Worm (Caenorhabditis elegans) whole organism, young adult: ENCODE results near the gene ZK84.1.

Source experiments
- C17E4.6 ChIP-seq: fragments of 200-800 bp; sonication (Bioruptor generic); IDR thresholded peaks from 2 replicates; pipeline ENCODE4 v1.3.6; 2022; ENCODE audit warnings: missing genetic modification reagents, missing genetic modification characterization, missing compliant biosample characterization
- F22D6.2 ChIP-seq: sonication (generic microtip); optimal IDR thresholded peaks from 2 replicates; lab custom pipeline; 2016; ENCODE audit warnings: mild to moderate bottlenecking, missing genetic modification characterization, missing compliant biosample characterization
- aptf-2 ChIP-seq: fragments of 200-800 bp; sonication (Bioruptor generic); conservative IDR thresholded peaks from 2 replicates; pipeline ENCODE4 v1.3.6; 2022; ENCODE audit warnings: missing genetic modification reagents, missing genetic modification characterization, missing compliant biosample characterization
- repo-1 ChIP-seq: sonication (generic microtip); optimal IDR thresholded peaks from 2 replicates; lab custom pipeline; 2017; ENCODE audit warnings: mild to moderate bottlenecking, missing genetic modification characterization, missing compliant biosample characterization

DNA sequence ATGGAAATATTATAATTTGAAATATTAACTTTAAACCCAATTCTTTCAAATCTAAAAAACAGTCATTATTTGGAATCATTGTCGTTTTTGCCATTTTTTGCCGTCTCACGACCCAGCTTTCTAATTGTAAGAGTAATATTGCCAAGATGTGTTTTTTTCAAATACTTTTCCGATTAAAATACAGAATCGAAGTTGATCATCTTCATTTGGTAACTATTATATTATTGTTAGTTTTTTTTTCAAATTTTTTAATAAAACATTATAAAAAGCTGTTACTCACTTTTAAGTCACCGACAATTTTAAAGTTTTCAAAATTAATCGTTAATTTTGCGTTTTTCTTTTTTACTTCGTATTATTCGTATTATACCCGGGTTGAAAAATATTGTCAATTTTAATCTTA is 23.2 kb upstream of the ZK84.1 start, which contains the start of gene ins-5:
- TF ChIP-seq C17E4.6 (no peak), repo-1 (tag; lab: Kevin White, UChicago) (no peak), F22D6.2 (tag; lab: Kevin White, UChicago) (no peak), aptf-2 (no peak)
